Worm (Caenorhabditis elegans): ENCODE results near the gene rsp-8.
"Not testable (repeated sequence)": the region's sequence is repeated elsewhere in the genome, so short reads cannot be mapped to it uniquely, and the experiment has no call there.

rsp-8 gene

ce11 chrIII:11826118-11826517, at the start of gene rsp-8:
Gene rsp-8 (plus strand): TSS chrIII:11826418.
- TF ChIP-seq fkh-10 (GFP tag; optimal IDR thresholded peaks at IDR 0.05) = no peak
- no peak for TF ChIP-seq nhr-28 (tag; optimal IDR thresholded peaks at IDR 0.05)
- no peak for TF ChIP-seq nhr-76 (tag; optimal IDR thresholded peaks at IDR 0.05)
- TF ChIP-seq ces-1 (GFP tag; optimal IDR thresholded peaks at IDR 0.05) = no peak
- no peak for TF ChIP-seq lim-7 (GFP tag; IDR thresholded peaks at IDR 0.05)
- TF ChIP-seq hlh-11 (tag; optimal IDR thresholded peaks at IDR 0.05) = no peak
- TF ChIP-seq daf-19 (GFP tag; conservative IDR thresholded peaks at IDR 0.05) = no peak
- no peak for TF ChIP-seq ceh-20 (GFP tag; IDR thresholded peaks at IDR 0.05)
- no peak for TF ChIP-seq dpl-1 (GFP tag; optimal IDR thresholded peaks at IDR 0.05)
- TF ChIP-seq snpc-1.2 (GFP tag; IDR thresholded peaks at IDR 0.05) = no peak

- TF ChIP-seq aha-1 (tag) (peak; percentile 52), T26A8.4 (GFP tag; IDR thresholded peaks at IDR 0.05) (no peak), unc-130 (GFP tag; optimal IDR thresholded peaks at IDR 0.05) (no peak)
These were observed 48.9 kb upstream of the rsp-8 start, which contains the start of gene mdt-21 for ce11 chrIII:11777321-11777720. Gene mdt-21 (plus strand): TSS chrIII:11777621.

- TF ChIP-seq mes-2 (tag; optimal IDR thresholded peaks at IDR 0.05; ENCODE audit: poor library complexity, severe bottlenecking) (peak; percentile 26), unc-62 (GFP tag; optimal IDR thresholded peaks at IDR 0.05 in 1 of 2) (peak in 1 of 2 experiments; percentile 77), unc-62 (tag; optimal IDR thresholded peaks at IDR 0.05) (no peak), lin-15B (tag; optimal IDR thresholded peaks at IDR 0.05) (no peak)
These were observed 46.0 kb upstream of the rsp-8 start, which contains the start of gene C24H11.5 for ce11 chrIII:11780183-11780664. Gene C24H11.5 (plus strand): TSS chrIII:11780233.

- TF ChIP-seq spr-1 (tag; optimal IDR thresholded peaks at IDR 0.05) (no peak), unc-130 (GFP tag; optimal IDR thresholded peaks at IDR 0.05) (no peak), nhr-6 (tag; optimal IDR thresholded peaks at IDR 0.05) (no peak), nhr-48 (tag; optimal IDR thresholded peaks at IDR 0.05) (no peak), aha-1 (tag) (peak; percentile 58), ceh-32 (tag; optimal IDR thresholded peaks at IDR 0.05; ENCODE audit: poor library complexity) (no peak), nhr-237 (tag; optimal IDR thresholded peaks at IDR 0.05) (no peak)
These were observed 44.4 kb upstream of the rsp-8 start, which contains the start of gene srd-74 for ce11 chrIII:11781800-11782199. Gene srd-74 (plus strand): TSS chrIII:11782100.

ce11 chrIII:11785961-11786360, 40.3 kb upstream of the rsp-8 start, which contains the start of gene tbx-38:
Gene tbx-38 (minus strand): TSS chrIII:11786061.
- TF ChIP-seq lim-7 (GFP tag; IDR thresholded peaks at IDR 0.05) (0 out of 2 replicates have a peak, but pooled peaks have one; percentile 39), arid-1 (GFP tag; conservative IDR thresholded peaks at IDR 0.05) (no peak)

ce11 chrIII:11787376-11787775, 38.8 kb upstream of the rsp-8 start, which contains the start of gene C24H11.1:
Gene C24H11.1 (plus strand): TSS chrIII:11787676.
- TF ChIP-seq mdl-1, attf-4, zag-1 (tag; optimal IDR thresholded peaks at IDR 0.05): not testable (repeated sequence)

- TF ChIP-seq egl-43 (GFP tag; IDR thresholded peaks at IDR 0.05) (no peak), ceh-62 (tag; optimal IDR thresholded peaks at IDR 0.05) (no peak), hmg-1.1 (GFP tag; IDR thresholded peaks at IDR 0.05) (no peak), lin-15B (tag; optimal IDR thresholded peaks at IDR 0.05) (no peak), aly-2 (tag; optimal IDR thresholded peaks at IDR 0.05) (no peak), F10B5.3 (tag; optimal IDR thresholded peaks at IDR 0.05) (no peak), lin-38 (GFP tag; IDR thresholded peaks at IDR 0.05) (no peak), lin-29 (GFP tag; IDR thresholded peaks at IDR 0.05) (no peak), pha-4 (GFP tag; IDR thresholded peaks at IDR 0.05) (no peak), pha-4 (tag; optimal IDR thresholded peaks at IDR 0.05) (no peak), ceh-20 (GFP tag; IDR thresholded peaks at IDR 0.05) (no peak), Y48G9A.11 (GFP tag; IDR thresholded peaks at IDR 0.05) (no peak), Y5F2A.4 (GFP tag; optimal IDR thresholded peaks at IDR 0.05) (no peak), nhr-102 (tag; optimal IDR thresholded peaks at IDR 0.05) (no peak)
These were observed 36.7 kb upstream of the rsp-8 start for ce11 chrIII:11789480-11789879.

Measured in whole organism, L4 larva.